Fruit fly (Drosophila melanogaster): ENCODE results near the gene CG3527.

The CG3527 gene

DNA sequence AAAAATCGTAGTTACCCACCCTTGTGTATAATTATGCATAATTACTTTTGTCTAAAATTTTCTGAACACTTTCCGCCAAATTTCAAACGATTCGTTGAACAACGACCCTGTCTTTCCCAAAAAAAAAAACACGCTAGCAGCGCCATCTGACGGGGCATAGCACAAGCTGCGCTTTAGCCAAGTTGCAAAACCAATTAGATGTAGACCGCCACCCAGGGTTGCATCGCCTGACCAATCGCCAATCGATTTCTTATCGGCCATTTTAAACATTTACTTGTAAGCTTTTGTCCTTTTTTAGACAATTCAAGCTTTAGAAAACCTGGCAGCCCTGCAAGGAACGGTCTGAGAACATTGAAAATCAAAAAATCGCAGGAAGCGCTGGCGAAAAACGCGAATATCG is 21.9 kb upstream of the CG3527 start, which contains the start of gene CG3556 (continued):
- no peak for TF ChIP-seq CG9437 (GFP tag; optimal IDR thresholded peaks at IDR 0.05)
- no peak for TF ChIP-seq CG11504 (tag; optimal IDR thresholded peaks at IDR 0.05)
- no peak; the same call in 1 of the 3 replicates for TF ChIP-seq B-H1 (GFP tag; IDR thresholded peaks at IDR 0.05)
- peak; percentile 15; the same call in 1 of the 2 replicates for TF ChIP-seq CG7372 (GFP tag; IDR thresholded peaks at IDR 0.05)
- no peak for TF ChIP-seq D19A (tag; optimal IDR thresholded peaks at IDR 0.05)
- TF ChIP-seq CG2129 (GFP tag; IDR thresholded peaks at IDR 0.05; ENCODE audit: partially characterized antibody) = no peak
- TF ChIP-seq sens-2 (GFP tag; IDR thresholded peaks at IDR 0.05) = no peak
- peak; percentile 99 for TF ChIP-seq CG14965 (GFP tag; optimal IDR thresholded peaks at IDR 0.05; ENCODE audit: borderline replicate concordance)
- TF ChIP-seq Dll (GFP tag; IDR thresholded peaks at IDR 0.05; ENCODE audit: partially characterized antibody) = peak; percentile 58; the same call in 2 of the 4 replicates
- no peak for TF ChIP-seq CG10274 (GFP tag; optimal IDR thresholded peaks at IDR 0.05)
- TF ChIP-seq CG2875 (GFP tag; optimal IDR thresholded peaks at IDR 0.05) = peak; percentile 21
- no peak for TF ChIP-seq kni (GFP tag; optimal IDR thresholded peaks at IDR 0.05)
- TF ChIP-seq CG16779 (GFP tag; IDR thresholded peaks at IDR 0.05) = peak; percentile 44; the same call in 1 of the 2 replicates
- TF ChIP-seq CrebB (tag; optimal IDR thresholded peaks at IDR 0.05) = no peak
- TF ChIP-seq Xbp1 (GFP tag; optimal IDR thresholded peaks at IDR 0.05) = peak; percentile 40
- TF ChIP-seq CG6813 (GFP tag; optimal IDR thresholded peaks at IDR 0.05) = peak; percentile 35
- TF ChIP-seq CG10209 (GFP tag; optimal IDR thresholded peaks at IDR 0.05) = peak; percentile 23
- no peak for TF ChIP-seq odd (GFP tag; optimal IDR thresholded peaks at IDR 0.05)
- peak; percentile 44 for TF ChIP-seq CG12391 (tag; optimal IDR thresholded peaks at IDR 0.05)
- no peak for TF ChIP-seq CG1529 (GFP tag; optimal IDR thresholded peaks at IDR 0.05)
- peak; percentile 70 for TF ChIP-seq HLH4C (GFP tag; IDR thresholded peaks at IDR 0.05; ENCODE audit: partially characterized antibody)
- peak; percentile 39; the same call in 1 of the 4 replicates for TF ChIP-seq Gug (GFP tag; IDR thresholded peaks at IDR 0.05)
- TF ChIP-seq Doc2 (GFP tag; IDR thresholded peaks at IDR 0.05) = no peak
- peak; percentile 44 for TF ChIP-seq CG2120 (GFP tag; optimal IDR thresholded peaks at IDR 0.05)
- no peak for TF ChIP-seq Blimp-1 (GFP tag; optimal IDR thresholded peaks at IDR 0.05)
- no peak for TF ChIP-seq C15 (GFP tag; IDR thresholded peaks at IDR 0.05)
- peak; percentile 46 for TF ChIP-seq NfI (GFP tag; optimal IDR thresholded peaks at IDR 0.05)
- no peak for TF ChIP-seq vfl (GFP tag; optimal IDR thresholded peaks at IDR 0.05)
- no peak for TF ChIP-seq Dad (GFP tag; optimal IDR thresholded peaks at IDR 0.05)
- no peak for TF ChIP-seq PHDP (tag; optimal IDR thresholded peaks at IDR 0.05)
- TF ChIP-seq wdn (GFP tag; IDR thresholded peaks at IDR 0.05) = no peak
- 0 out of 2 replicates have a peak, but pooled peaks have one; percentile 58 for TF ChIP-seq NFAT (GFP tag; IDR thresholded peaks at IDR 0.05)
- TF ChIP-seq Optix (GFP tag; IDR thresholded peaks at IDR 0.05) = 0 out of 3 replicates have a peak, but pooled peaks have one; percentile 40
- TF ChIP-seq cwo (GFP tag; optimal IDR thresholded peaks at IDR 0.05) = no peak
- TF ChIP-seq CG32532 (GFP tag; IDR thresholded peaks at IDR 0.05) = peak; percentile 75
- peak; percentile 13 for TF ChIP-seq CG8944 (GFP tag; optimal IDR thresholded peaks at IDR 0.05)
- no peak for TF ChIP-seq ham (GFP tag; IDR thresholded peaks at IDR 0.05)
- peak; percentile 37; the same call in 1 of the 2 replicates for TF ChIP-seq CG14667 (GFP tag; IDR thresholded peaks at IDR 0.05)
- TF ChIP-seq dm (GFP tag; optimal IDR thresholded peaks at IDR 0.05) = peak; percentile 50
- TF ChIP-seq Rfx (GFP tag; IDR thresholded peaks at IDR 0.05) = peak; percentile 80
- no peak for TF ChIP-seq toy (GFP tag; IDR thresholded peaks at IDR 0.05)
- peak; percentile 34 for TF ChIP-seq btn (GFP tag; optimal IDR thresholded peaks at IDR 0.05)
- no peak for TF ChIP-seq grn (GFP tag; optimal IDR thresholded peaks at IDR 0.05)
- no peak for TF ChIP-seq CG15073 (GFP tag; optimal IDR thresholded peaks at IDR 0.05)
- 0 out of 2 replicates have a peak, but pooled peaks have one; percentile 30 for TF ChIP-seq Atf6 (GFP tag; IDR thresholded peaks at IDR 0.05)
- no peak for TF ChIP-seq CG4820 (GFP tag; optimal IDR thresholded peaks at IDR 0.05)
- peak; percentile 36 for TF ChIP-seq lilli (GFP tag; optimal IDR thresholded peaks at IDR 0.05)
- peak; percentile 9 for TF ChIP-seq Chrac-16 (GFP tag; optimal IDR thresholded peaks at IDR 0.05)
- TF ChIP-seq vnd (GFP tag; IDR thresholded peaks at IDR 0.05; ENCODE audit: partially characterized antibody) = 0 out of 3 replicates have a peak, but pooled peaks have one; percentile 34
- TF ChIP-seq wor (GFP tag; IDR thresholded peaks at IDR 0.05) = no peak
- no peak for TF ChIP-seq emc (GFP tag; optimal IDR thresholded peaks at IDR 0.05)
